Worm (Caenorhabditis elegans) whole organism, L1 larva: ENCODE data around the gene C33F10.8.
"Not testable (repeated sequence)": the region's sequence is repeated elsewhere in the genome, so short reads cannot be mapped to it uniquely, and the experiment has no call there.

Experiments used
- C34B4.2 ChIP-seq: sonication (generic microtip); optimal IDR thresholded peaks from 2 replicates; lab custom pipeline; 2017; ENCODE audit warnings: mild to moderate bottlenecking, missing genetic modification characterization, missing compliant biosample characterization
- blmp-1 ChIP-seq: fragments of 150-350 bp; optimal IDR thresholded peaks from 2 replicates; lab custom pipeline; 2014; ENCODE audit warnings: missing biosample characterization, missing genetic modification characterization
- ceh-8 ChIP-seq: fragments of 200-800 bp; sonication (Bioruptor generic); optimal IDR thresholded peaks from 2 replicates; lab custom pipeline; 2018; ENCODE audit warnings: mild to moderate bottlenecking, missing genetic modification characterization, moderate library complexity, missing compliant biosample characterization
- ceh-82 ChIP-seq, 3 experiments: fragments of 150-350 bp in 1 of 3; sonication (generic microtip) in 2 of 3; optimal IDR thresholded peaks; 2 replicates each; lab custom pipeline; 2014 to 2017; ENCODE audit warnings: missing biosample characterization in 3 of 3, missing genetic modification characterization in 3 of 3
- ces-1 ChIP-seq: fragments of 150-350 bp; optimal IDR thresholded peaks from 2 replicates; lab custom pipeline; 2014; ENCODE audit warnings: missing biosample characterization, missing genetic modification reagents, missing genetic modification characterization
- dsc-1 ChIP-seq: sonication (generic microtip); optimal IDR thresholded peaks from 2 replicates; lab custom pipeline; 2016; ENCODE audit warnings: mild to moderate bottlenecking, missing genetic modification characterization, missing compliant biosample characterization
- efl-1 ChIP-seq, 4 experiments: fragments of 150-350 bp; optimal IDR thresholded peaks in 3 of 4; peaks in 1 of 4; 1 replicate in 1 of 4; 2 replicates in 3 of 4; lab custom pipeline; 2014; ENCODE audit warnings: missing biosample characterization in 2 of 4, missing genetic modification characterization in 2 of 4, missing genetic modification reagents in 2 of 4
- elt-2 ChIP-seq: sonication (generic microtip); optimal IDR thresholded peaks from 2 replicates; lab custom pipeline; 2016; ENCODE audit warnings: missing genetic modification characterization, mild to moderate bottlenecking, inconsistent platforms, missing compliant biosample characterization, missing genetic modification reagents
- elt-3 ChIP-seq, 6 experiments: fragments of 150-350 bp in 1 of 6; sonication (generic microtip); optimal IDR thresholded peaks; 2 replicates each; lab custom pipeline; 2017 to 2018; ENCODE audit warnings: missing biosample characterization in 6 of 6, missing genetic modification characterization in 6 of 6, inconsistent platforms in 1 of 6
- hlh-17 ChIP-seq: fragments of 200-800 bp; sonication (Bioruptor generic); optimal IDR thresholded peaks from 2 replicates; lab custom pipeline; 2018; ENCODE audit warnings: missing genetic modification characterization, mild to moderate bottlenecking, missing compliant biosample characterization, moderate library complexity, borderline replicate concordance
- hlh-4 ChIP-seq: sonication (generic microtip); optimal IDR thresholded peaks from 2 replicates; lab custom pipeline; 2016; ENCODE audit warnings: mild to moderate bottlenecking, missing genetic modification characterization, missing compliant biosample characterization
- hpl-2 ChIP-seq: fragments of 150-350 bp; optimal IDR thresholded peaks from 2 replicates; lab custom pipeline; 2014; ENCODE audit warnings: missing biosample characterization, missing genetic modification reagents, missing genetic modification characterization
- isw-1 ChIP-seq: fragments of 200-800 bp; sonication (Bioruptor generic); IDR thresholded peaks from 2 replicates; pipeline ENCODE4 v1.3.6; 2022; ENCODE audit warnings: missing genetic modification characterization, missing compliant biosample characterization
- jun-1 ChIP-seq: fragments of 150-350 bp; optimal IDR thresholded peaks from 2 replicates; lab custom pipeline; 2014; ENCODE audit warnings: missing biosample characterization, missing genetic modification reagents, missing genetic modification characterization
- lin-13 ChIP-seq: fragments of 150-350 bp; optimal IDR thresholded peaks from 2 replicates; lab custom pipeline; 2014; ENCODE audit warnings: missing biosample characterization, missing genetic modification reagents, missing genetic modification characterization
- mep-1 ChIP-seq: fragments of 150-350 bp; optimal IDR thresholded peaks from 2 replicates; lab custom pipeline; 2014; ENCODE audit warnings: missing biosample characterization, missing genetic modification characterization
- nhr-12 ChIP-seq: sonication (generic microtip); optimal IDR thresholded peaks from 2 replicates; lab custom pipeline; 2017; ENCODE audit warnings: missing biosample characterization, missing genetic modification characterization
- nhr-19 ChIP-seq: fragments of 200-800 bp; sonication (Bioruptor generic); conservative IDR thresholded peaks from 2 replicates; pipeline ENCODE4 v1.3.6; 2022; ENCODE audit warnings: missing genetic modification characterization, missing compliant biosample characterization
- nhr-28 ChIP-seq: fragments of 150-350 bp; optimal IDR thresholded peaks from 2 replicates; lab custom pipeline; 2014; ENCODE audit warnings: missing biosample characterization, missing genetic modification characterization
- snu-23 ChIP-seq: sonication (generic microtip); optimal IDR thresholded peaks from 2 replicates; lab custom pipeline; 2016; ENCODE audit warnings: missing genetic modification characterization, missing compliant biosample characterization
- sup-37 ChIP-seq: fragments of 200-800 bp; sonication (Bioruptor generic); optimal IDR thresholded peaks from 2 replicates; lab custom pipeline; 2018; ENCODE audit warnings: mild to moderate bottlenecking, missing genetic modification characterization, missing compliant biosample characterization
- unc-130 ChIP-seq: fragments of 150-350 bp; optimal IDR thresholded peaks from 2 replicates; lab custom pipeline; 2017; ENCODE audit warnings: missing biosample characterization, missing genetic modification characterization, inconsistent platforms
- unc-62 ChIP-seq: fragments of 150-350 bp; optimal IDR thresholded peaks from 2 replicates; lab custom pipeline; 2014; ENCODE audit warnings: missing biosample characterization, missing genetic modification reagents, missing genetic modification characterization
- zip-4 ChIP-seq: fragments of 200-800 bp; sonication (Bioruptor generic); optimal IDR thresholded peaks from 2 replicates; lab custom pipeline; 2018; ENCODE audit warnings: mild to moderate bottlenecking, missing genetic modification characterization, moderate library complexity, missing compliant biosample characterization
- ztf-4 ChIP-seq: fragments of 150-350 bp; optimal IDR thresholded peaks from 2 replicates; lab custom pipeline; 2014; ENCODE audit warnings: missing biosample characterization, missing genetic modification characterization

Gene C33F10.8

ce11 chrII:4825133-4825532, at the start of gene C33F10.8, which contains the start of gene msp-40:
C33F10.8 (minus strand) TSS chrII:4825233.
msp-40 (plus strand) TSS chrII:4825414.
- not testable (repeated sequence) for TF ChIP-seq dsc-1 (tag; lab: Kevin White, UChicago); hpl-2 (GFP tag; lab: Kevin White, UChicago); isw-1 (GFP tag; lab: Robert Waterston, UW)

- TF ChIP-seq elt-3 (tag; optimal IDR thresholded peaks at IDR 0.05; lab: Kevin White, UChicago) = peak in 1 of 6 experiments; percentile 5
- TF ChIP-seq blmp-1 (tag; lab: Kevin White, UChicago) = peak; percentile 77
- TF ChIP-seq C34B4.2 (tag; lab: Kevin White, UChicago) = no peak
Measured at ce11 chrII:4874335-4874861, 49.4 kb upstream of the C33F10.8 start, which contains the start of gene F11G11.15. F11G11.15 (plus strand) TSS chrII:4874845.

DNA sequence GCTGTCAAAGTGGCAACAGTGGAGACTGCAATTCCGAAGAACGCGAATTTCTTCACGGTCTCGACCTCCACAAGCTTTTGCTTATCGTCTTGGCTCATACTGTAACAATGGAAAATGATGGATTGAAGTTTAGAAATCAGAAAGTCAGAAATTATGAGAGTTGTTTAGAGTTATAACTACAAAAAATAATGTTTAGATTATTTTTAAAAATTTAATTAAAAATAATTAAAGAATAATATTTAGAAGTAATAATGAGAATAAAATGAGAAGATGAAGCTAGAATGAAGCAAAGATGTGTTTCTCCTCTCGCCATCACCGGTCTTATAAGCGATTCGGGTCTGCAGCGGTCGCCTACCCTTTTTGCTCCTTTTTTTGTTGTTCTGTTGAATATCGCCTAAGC, 48.0 kb upstream of the C33F10.8 start, which contains the start of gene col-73:
Gene col-73 (minus strand): TSS at position 101 of the 400 bp plus-strand sequence.
- no peak for TF ChIP-seq jun-1 (tag; lab: Kevin White, UChicago)
- TF ChIP-seq ces-1 (GFP tag; lab: Kevin White, UChicago) = no peak
- no peak for TF ChIP-seq elt-2 (tag; lab: Kevin White, UChicago)
- TF ChIP-seq unc-62 (GFP tag; lab: Kevin White, UChicago) = no peak
- no peak for TF ChIP-seq snu-23 (GFP tag; lab: Kevin White, UChicago)
- TF ChIP-seq ztf-4 (tag; lab: Kevin White, UChicago) = no peak
- no peak for TF ChIP-seq unc-130 (tag; lab: Kevin White, UChicago)
- TF ChIP-seq nhr-12 = no peak

DNA sequence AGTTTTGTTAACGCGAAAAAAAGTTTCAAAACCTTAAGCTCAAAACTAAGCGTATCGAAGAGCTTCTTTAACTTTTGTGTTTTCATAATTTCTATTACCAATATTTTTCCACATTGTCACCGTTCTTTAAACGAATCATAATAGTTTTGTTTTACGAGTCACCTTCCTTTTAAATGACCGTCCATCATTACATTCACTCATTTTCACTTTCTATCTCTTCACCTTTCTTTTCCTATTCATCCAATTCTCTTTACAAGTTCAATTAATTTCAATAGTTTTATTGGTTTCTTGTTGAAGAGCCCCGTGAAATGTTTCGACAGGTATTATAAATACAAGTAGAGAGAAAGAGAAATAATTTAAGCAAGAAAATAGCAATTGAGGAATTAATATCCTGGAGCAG, 46.8 kb upstream of the C33F10.8 start:
- TF ChIP-seq hlh-4 (tag; lab: Kevin White, UChicago) = no peak
- TF ChIP-seq blmp-1 (tag; lab: Kevin White, UChicago) = peak; percentile 67

DNA sequence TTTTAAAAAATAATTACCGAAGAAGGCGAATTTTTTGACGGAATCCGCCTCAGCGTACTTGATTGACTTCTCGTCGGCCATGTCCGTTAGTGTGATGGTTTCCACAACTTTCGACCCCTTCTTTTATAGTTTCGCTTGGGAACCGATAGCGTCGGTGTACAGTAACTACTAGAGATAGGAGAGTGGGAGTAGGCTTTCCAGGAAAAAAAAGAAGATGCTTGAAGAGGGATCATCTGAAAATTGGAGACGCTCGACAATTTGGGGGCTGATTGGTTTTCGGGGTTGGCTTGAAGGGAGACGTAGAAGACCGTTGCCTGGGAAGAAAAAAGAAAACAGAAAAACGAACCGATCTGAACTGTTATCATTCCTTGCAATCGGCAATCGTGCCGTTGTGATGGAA, 45.7 kb upstream of the C33F10.8 start, which contains the start of gene col-20:
Gene col-20 (minus strand): TSS at position 101 of the 400 bp plus-strand sequence.
- TF ChIP-seq ceh-82 (tag; optimal IDR thresholded peaks at IDR 0.05; lab: Kevin White, UChicago) = no peak
- no peak for TF ChIP-seq efl-1 (optimal IDR thresholded peaks at IDR 0.05; lab: Kevin White, UChicago)
- TF ChIP-seq efl-1 (GFP tag; optimal IDR thresholded peaks at IDR 0.05 in 1 of 2; lab: Kevin White, UChicago) = peak in 1 of 2 experiments; percentile 65
- no peak for TF ChIP-seq nhr-19
- TF ChIP-seq mep-1 (tag; lab: Kevin White, UChicago) = no peak
- TF ChIP-seq zip-4 (GFP tag; lab: Kevin White, UChicago) = no peak
- no peak for TF ChIP-seq lin-13 (GFP tag; lab: Kevin White, UChicago)
- TF ChIP-seq nhr-28 = no peak

- TF ChIP-seq hlh-4 (tag; lab: Kevin White, UChicago) (no peak), ceh-8 (GFP tag; lab: Kevin White, UChicago) (peak; percentile 15), C34B4.2 (tag; lab: Kevin White, UChicago) (no peak), ceh-82 (tag; optimal IDR thresholded peaks at IDR 0.05; lab: Kevin White, UChicago) (no peak)
Measured at ce11 chrII:4869793-4870343, 44.8 kb upstream of the C33F10.8 start.

DNA sequence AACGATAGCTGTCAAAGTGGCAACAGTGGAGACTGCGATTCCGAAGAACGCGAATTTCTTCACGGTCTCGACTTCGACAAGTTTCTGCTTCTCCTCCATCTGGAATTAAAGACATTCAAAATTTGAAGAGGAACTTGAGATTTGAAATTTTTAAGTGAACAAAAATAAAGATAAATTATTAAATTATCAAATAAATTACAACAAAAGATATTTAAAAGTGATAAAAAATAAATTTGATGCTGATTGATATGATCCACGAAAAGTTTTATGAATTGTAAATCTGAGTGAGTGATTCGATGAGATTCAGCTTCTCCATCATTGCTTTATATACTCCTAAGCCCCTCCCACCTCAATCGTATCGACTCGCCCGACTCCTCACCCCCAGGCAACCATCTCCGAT, 42.4 kb upstream of the C33F10.8 start, which contains the start of gene col-17:
Gene col-17 (minus strand): TSS at position 101 of the 400 bp plus-strand sequence.
- TF ChIP-seq hlh-17 (no peak), sup-37 (GFP tag; lab: Kevin White, UChicago) (no peak), efl-1 (optimal IDR thresholded peaks at IDR 0.05; lab: Kevin White, UChicago) (no peak), efl-1 (GFP tag; optimal IDR thresholded peaks at IDR 0.05 in 1 of 2; lab: Kevin White, UChicago) (peak in 1 of 2 experiments; percentile 21)
